Worm (Caenorhabditis elegans) whole organism, young adult: ENCODE data around the gene dnj-3.

ENCODE experiments used
- akir-1 ChIP-seq: fragments of 200-800 bp; sonication (Bioruptor generic); optimal IDR thresholded peaks from 2 replicates; lab custom pipeline; 2018; ENCODE audit warnings: mild to moderate bottlenecking, missing genetic modification characterization, moderate library complexity, missing compliant biosample characterization
- ccch-3 ChIP-seq: fragments of 200-800 bp; sonication (Bioruptor generic); optimal IDR thresholded peaks from 2 replicates; lab custom pipeline; 2018; ENCODE audit warnings: mild to moderate bottlenecking, missing genetic modification characterization, missing compliant biosample characterization
- efl-1 ChIP-seq: fragments of 150-350 bp; optimal IDR thresholded peaks from 2 replicates; lab custom pipeline; 2014; ENCODE audit warnings: missing biosample characterization, missing genetic modification reagents, missing genetic modification characterization
- nfya-1 ChIP-seq: sonication (generic microtip); optimal IDR thresholded peaks from 2 replicates; lab custom pipeline; 2017; ENCODE audit warnings: antibody characterized with exemption, missing compliant biosample characterization, missing genetic modification characterization, borderline replicate concordance; ENCODE audit not compliant: insufficient read depth
- pbrm-1 ChIP-seq: fragments of 200-800 bp; sonication (Bioruptor generic); IDR thresholded peaks from 2 replicates; pipeline ENCODE4 v1.3.6; 2022; ENCODE audit warnings: missing genetic modification reagents, missing genetic modification characterization, missing compliant biosample characterization
- sea-2 ChIP-seq: fragments of 200-800 bp; sonication (Bioruptor generic); IDR thresholded peaks from 2 replicates; pipeline ENCODE4 v1.3.6; 2022; ENCODE audit warnings: missing genetic modification characterization, missing compliant biosample characterization
- ztf-6 ChIP-seq: fragments of 200-800 bp; sonication (Bioruptor generic); IDR thresholded peaks from 2 replicates; pipeline ENCODE4 v1.3.6; 2022; ENCODE audit warnings: missing genetic modification reagents, missing genetic modification characterization, missing compliant biosample characterization

- TF ChIP-seq efl-1 (GFP tag; lab: Kevin White, UChicago) (no peak), sea-2 (no peak), nfya-1 (no peak), ccch-3 (GFP tag; lab: Kevin White, UChicago) (no peak), akir-1 (no peak), pbrm-1 (GFP tag; lab: Robert Waterston, UW) (no peak), ztf-6 (GFP tag; lab: Robert Waterston, UW) (no peak)
Measured at ce11 chrV:15056346-15056839, 12.1 kb upstream of the dnj-3 start.
